Worm (Caenorhabditis elegans): Measurements from ENCODE around the gene gei-8.

gei-8 gene

DNA sequence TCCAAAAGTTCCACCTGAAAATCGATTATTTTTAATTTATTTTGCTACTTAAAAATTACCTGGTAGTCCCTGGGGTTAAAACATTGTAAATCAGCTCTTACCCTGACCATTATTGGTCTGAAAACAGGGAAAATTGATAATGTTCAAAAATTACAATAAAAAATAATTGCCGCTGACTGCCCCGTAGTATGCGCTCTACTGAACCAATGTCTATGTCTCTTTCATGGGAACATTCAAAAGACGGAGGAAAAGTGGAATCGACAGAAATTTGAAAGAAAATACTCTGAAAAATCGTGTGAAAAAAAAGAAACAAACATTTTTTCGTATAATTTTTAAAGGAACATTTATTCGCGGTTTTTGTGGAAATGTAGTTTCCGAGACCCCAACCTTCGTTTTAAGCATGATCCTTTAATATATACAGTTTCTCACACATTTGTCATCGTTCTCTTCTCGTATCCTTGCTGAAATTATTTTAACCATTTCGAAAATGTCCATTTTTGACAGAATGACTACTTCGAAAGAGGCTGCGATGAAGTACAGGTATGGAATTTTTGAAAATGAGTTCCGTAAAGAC, 40.8 kb downstream of the gei-8 start, which contains the start of the genes dcr-1 and apc-2:
TSS of gene dcr-1 (minus strand) at position 117 of the 574 bp plus-strand sequence.
TSS of gene apc-2 (plus strand) at position 465 of the 574 bp plus-strand sequence.
- TF ChIP-seq ceh-13 (GFP tag; optimal IDR thresholded peaks at IDR 0.05), result no peak

DNA sequence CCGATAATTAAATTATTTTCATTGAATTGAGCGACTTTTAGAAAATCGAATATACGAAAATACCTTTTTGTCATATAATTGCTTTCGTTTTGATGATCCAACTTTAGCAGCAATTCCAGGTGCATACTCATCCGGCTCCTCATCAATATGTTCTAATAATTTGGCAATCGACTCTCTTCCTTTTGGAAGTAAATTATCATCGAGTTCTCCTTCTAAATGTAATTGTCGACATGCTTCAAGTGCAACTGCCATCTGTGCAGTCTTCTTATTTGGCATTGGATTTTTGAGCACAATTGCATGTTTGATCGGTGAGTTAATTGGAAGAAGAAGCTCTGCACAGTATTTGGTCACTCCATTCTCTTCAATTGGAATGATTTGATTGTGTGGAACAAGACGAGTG, 43.9 kb downstream of the gei-8 start:
- TF ChIP-seq ceh-36 (tag; optimal IDR thresholded peaks at IDR 0.05), result no peak
- no peak for TF ChIP-seq tbx-37 (GFP tag; conservative IDR thresholded peaks at IDR 0.05)
- no peak for TF ChIP-seq tbx-11 (GFP tag; IDR thresholded peaks at IDR 0.05)
- TF ChIP-seq flt-1 (GFP tag; IDR thresholded peaks at IDR 0.05), result no peak
- TF ChIP-seq F13C5.2 (tag; optimal IDR thresholded peaks at IDR 0.05), result no peak
- no peak for TF ChIP-seq hmbx-1 (tag; optimal IDR thresholded peaks at IDR 0.05)
- no peak for TF ChIP-seq hmg-4 (GFP tag; optimal IDR thresholded peaks at IDR 0.05)
- no peak for TF ChIP-seq scrt-1 (GFP tag; IDR thresholded peaks at IDR 0.05)
- no peak for TF ChIP-seq ceh-13 (GFP tag; optimal IDR thresholded peaks at IDR 0.05)
- no peak for TF ChIP-seq aly-1 (tag; optimal IDR thresholded peaks at IDR 0.05)
- TF ChIP-seq sea-1 (GFP tag; conservative IDR thresholded peaks at IDR 0.05), result no peak
- no peak for TF ChIP-seq tra-4 (tag; optimal IDR thresholded peaks at IDR 0.05)
- TF ChIP-seq B0310.2 (tag; optimal IDR thresholded peaks at IDR 0.05), result no peak
- no peak for TF ChIP-seq ets-7 (tag; optimal IDR thresholded peaks at IDR 0.05)
- no peak for TF ChIP-seq hnd-1 (tag; optimal IDR thresholded peaks at IDR 0.05)
- TF ChIP-seq pes-1 (GFP tag; IDR thresholded peaks at IDR 0.05), result no peak
- TF ChIP-seq ama-1 (optimal IDR thresholded peaks at IDR 0.05), result no peak

DNA sequence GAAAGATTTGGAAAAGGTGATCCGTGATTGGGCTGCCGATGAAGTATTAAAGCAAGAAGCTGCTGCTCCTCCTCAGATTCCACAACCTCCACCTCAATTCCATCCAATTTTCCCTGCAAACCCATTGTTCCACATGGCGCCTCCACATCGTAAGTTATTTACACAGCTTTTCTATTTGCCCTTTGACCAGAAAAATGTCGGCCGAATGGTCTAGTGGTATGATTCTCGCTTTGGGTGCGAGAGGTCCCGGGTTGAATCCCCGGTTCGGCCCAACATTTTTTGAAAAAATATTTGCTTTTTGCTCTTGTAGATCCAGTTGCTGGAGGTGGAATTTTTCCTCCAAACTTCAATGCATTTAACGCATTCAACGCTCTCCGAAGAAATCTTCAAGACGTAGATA, 51.8 kb downstream of the gei-8 start:
- TF ChIP-seq ama-1 (optimal IDR thresholded peaks at IDR 0.05) (no peak), scrt-1 (GFP tag; IDR thresholded peaks at IDR 0.05) (0 out of 2 replicates have a peak, but pooled peaks have one; percentile 8)

DNA sequence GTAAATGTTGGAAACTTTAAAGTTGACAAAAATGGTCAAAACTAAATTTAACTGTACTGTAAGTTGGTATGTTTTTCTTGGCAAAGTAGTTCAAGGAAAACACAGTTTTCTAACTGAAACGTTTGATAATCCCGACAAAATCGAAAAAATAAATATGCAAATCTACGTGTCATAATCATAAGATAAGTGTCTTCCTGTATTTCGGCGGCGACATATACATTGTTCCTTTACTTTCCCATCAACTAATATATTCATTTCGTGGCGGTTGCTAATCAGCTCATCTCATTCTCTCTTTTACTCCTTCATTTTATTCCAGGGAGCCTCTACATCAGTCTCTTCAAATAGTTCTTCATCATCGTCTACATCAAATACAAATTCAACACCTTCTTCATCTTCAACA, 53.2 kb downstream of the gei-8 start:
- TF ChIP-seq hmbx-1 (tag; optimal IDR thresholded peaks at IDR 0.05), result no peak
- no peak for TF ChIP-seq flt-1 (GFP tag; IDR thresholded peaks at IDR 0.05)
- TF ChIP-seq sea-1 (GFP tag; conservative IDR thresholded peaks at IDR 0.05), result no peak
- no peak for TF ChIP-seq ets-7 (tag; optimal IDR thresholded peaks at IDR 0.05)
- TF ChIP-seq aly-1 (tag; optimal IDR thresholded peaks at IDR 0.05), result no peak
- no peak for TF ChIP-seq hnd-1 (tag; optimal IDR thresholded peaks at IDR 0.05)
- no peak for TF ChIP-seq scrt-1 (GFP tag; IDR thresholded peaks at IDR 0.05)
- no peak for TF ChIP-seq pes-1 (GFP tag; IDR thresholded peaks at IDR 0.05)

DNA sequence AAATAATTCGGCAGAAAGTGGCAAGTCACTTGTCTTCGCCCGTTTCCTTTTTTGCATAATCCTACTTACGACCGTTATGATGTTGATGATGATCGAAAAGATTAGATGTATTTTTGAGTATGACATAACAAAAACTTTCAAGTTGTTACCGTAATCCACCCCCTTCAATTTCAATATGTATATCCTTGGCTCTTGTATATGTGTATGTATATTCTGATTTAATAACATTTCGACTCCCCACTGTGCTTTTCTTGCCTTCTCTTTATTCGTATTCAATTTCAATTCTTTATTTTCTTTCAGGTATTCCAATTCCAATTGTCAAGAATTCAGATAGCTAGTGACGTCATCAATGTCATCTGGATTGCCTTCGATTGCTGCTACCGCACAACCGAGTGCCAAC, 54.0 kb downstream of the gei-8 start, which contains the start of gene pros-1:
TSS of gene pros-1 (plus strand) at position 301 of the 400 bp plus-strand sequence.
- TF ChIP-seq flt-1 (GFP tag; IDR thresholded peaks at IDR 0.05) (no peak), F13C5.2 (tag; optimal IDR thresholded peaks at IDR 0.05) (no peak), scrt-1 (GFP tag; IDR thresholded peaks at IDR 0.05) (no peak), hmg-4 (GFP tag; optimal IDR thresholded peaks at IDR 0.05) (no peak), ets-7 (tag; optimal IDR thresholded peaks at IDR 0.05) (no peak), pes-1 (GFP tag; IDR thresholded peaks at IDR 0.05) (no peak), tra-4 (tag; optimal IDR thresholded peaks at IDR 0.05) (no peak)

DNA sequence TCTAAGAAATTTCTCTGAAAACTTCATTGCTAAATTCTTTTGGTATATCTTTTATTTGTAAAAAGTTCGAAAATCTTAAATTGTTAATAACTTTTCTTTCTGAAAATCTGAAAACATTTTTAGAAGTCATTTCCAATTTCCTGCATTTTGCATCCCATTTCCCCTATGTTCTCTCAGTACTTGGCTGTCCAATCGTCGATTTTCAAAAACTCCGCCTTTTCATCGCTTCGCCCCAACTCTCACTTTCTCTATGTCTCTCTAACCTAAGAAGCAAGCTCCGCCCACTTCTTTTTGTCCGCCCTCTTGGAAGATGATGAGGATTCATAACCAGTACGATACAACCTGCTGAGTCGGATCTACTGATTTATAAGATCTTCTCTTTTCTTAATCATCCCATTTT, 55.9 kb downstream of the gei-8 start:
- TF ChIP-seq ama-1 (optimal IDR thresholded peaks at IDR 0.05) (no peak), F13C5.2 (tag; optimal IDR thresholded peaks at IDR 0.05) (no peak), ceh-36 (tag; optimal IDR thresholded peaks at IDR 0.05) (no peak), flt-1 (GFP tag; IDR thresholded peaks at IDR 0.05) (no peak), scrt-1 (GFP tag; IDR thresholded peaks at IDR 0.05) (no peak), hmg-4 (GFP tag; optimal IDR thresholded peaks at IDR 0.05) (no peak), sea-1 (GFP tag; conservative IDR thresholded peaks at IDR 0.05) (no peak), hmbx-1 (tag; optimal IDR thresholded peaks at IDR 0.05) (no peak), tra-4 (tag; optimal IDR thresholded peaks at IDR 0.05) (no peak), ets-7 (tag; optimal IDR thresholded peaks at IDR 0.05) (no peak), aly-1 (tag; optimal IDR thresholded peaks at IDR 0.05) (no peak)

DNA sequence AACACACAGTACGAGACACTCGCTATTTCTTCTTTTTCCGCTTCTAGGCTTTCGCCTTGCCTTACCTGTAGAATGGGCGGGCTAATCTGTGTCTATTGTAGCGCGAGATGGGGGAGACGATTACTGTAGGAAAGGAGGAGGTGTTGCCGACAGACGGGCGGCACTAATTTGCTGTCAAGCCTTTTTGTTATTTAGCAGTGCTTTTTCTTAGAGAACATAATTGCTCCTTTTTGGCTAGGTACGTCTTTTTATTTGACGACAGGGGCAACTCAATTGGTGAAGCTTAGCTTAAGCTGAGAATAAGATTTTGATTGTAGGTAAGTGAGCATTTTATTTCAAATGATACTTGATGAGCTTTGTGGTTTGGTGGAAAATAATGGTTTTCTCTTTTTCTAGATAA, 57.4 kb downstream of the gei-8 start:
- TF ChIP-seq tbx-11 (GFP tag; IDR thresholded peaks at IDR 0.05) (no peak), sea-1 (GFP tag; conservative IDR thresholded peaks at IDR 0.05) (no peak), ets-7 (tag; optimal IDR thresholded peaks at IDR 0.05) (no peak), F13C5.2 (tag; optimal IDR thresholded peaks at IDR 0.05) (no peak), tbx-37 (GFP tag; conservative IDR thresholded peaks at IDR 0.05) (no peak), scrt-1 (GFP tag; IDR thresholded peaks at IDR 0.05) (no peak), flt-1 (GFP tag; IDR thresholded peaks at IDR 0.05) (no peak), tra-4 (tag; optimal IDR thresholded peaks at IDR 0.05) (no peak), ceh-13 (GFP tag; optimal IDR thresholded peaks at IDR 0.05) (no peak), B0310.2 (tag; optimal IDR thresholded peaks at IDR 0.05) (no peak), pes-1 (GFP tag; IDR thresholded peaks at IDR 0.05) (no peak), hmbx-1 (tag; optimal IDR thresholded peaks at IDR 0.05) (no peak), aly-1 (tag; optimal IDR thresholded peaks at IDR 0.05) (no peak), ceh-36 (tag; optimal IDR thresholded peaks at IDR 0.05) (no peak), hnd-1 (tag; optimal IDR thresholded peaks at IDR 0.05) (no peak)

All from whole organism, early embryonic.